Worm (Caenorhabditis elegans) whole organism, midembryonic: ENCODE data around the gene kqt-1.

Source experiments
- T22C8.4 ChIP-seq: fragments of 200-800 bp; sonication (Bioruptor generic); IDR thresholded peaks from 2 replicates; pipeline ENCODE4 v1.3.6; 2022; ENCODE audit warnings: missing genetic modification characterization, missing compliant biosample characterization
- cog-1 ChIP-seq: sonication (generic microtip); optimal IDR thresholded peaks from 2 replicates; lab custom pipeline; 2016; ENCODE audit warnings: missing genetic modification characterization, missing compliant biosample characterization
- flt-1 ChIP-seq: fragments of 200-800 bp; sonication (Bioruptor generic); IDR thresholded peaks from 2 replicates; pipeline ENCODE4 v1.3.6; 2022; ENCODE audit warnings: missing genetic modification characterization, missing compliant biosample characterization
- klf-2 ChIP-seq: fragments of 200-800 bp; sonication (Bioruptor generic); conservative IDR thresholded peaks from 2 replicates; pipeline ENCODE4 v1.3.6; 2022; ENCODE audit warnings: missing genetic modification reagents, missing genetic modification characterization, missing compliant biosample characterization
- med-1 ChIP-seq: sonication (generic microtip); optimal IDR thresholded peaks from 2 replicates; lab custom pipeline; 2017; ENCODE audit warnings: missing genetic modification characterization, mild to moderate bottlenecking, missing compliant biosample characterization, antibody characterized with exemption, missing genetic modification reagents; ENCODE audit not compliant: insufficient read depth
- ref-1 ChIP-seq: fragments of 200-800 bp; sonication (Bioruptor generic); conservative IDR thresholded peaks from 2 replicates; pipeline ENCODE4 v1.3.6; 2022; ENCODE audit warnings: missing genetic modification reagents, missing genetic modification characterization, missing compliant biosample characterization
- tab-1 ChIP-seq: fragments of 200-800 bp; sonication (Bioruptor generic); IDR thresholded peaks from 2 replicates; pipeline ENCODE4 v1.3.6; 2022; ENCODE audit warnings: missing genetic modification characterization, missing compliant biosample characterization
- ztf-23 ChIP-seq: fragments of 200-800 bp; sonication (Bioruptor generic); IDR thresholded peaks from 2 replicates; pipeline ENCODE4 v1.3.6; 2022; ENCODE audit warnings: missing genetic modification reagents, missing genetic modification characterization, missing compliant biosample characterization
- ztf-29 ChIP-seq: fragments of 200-800 bp; sonication (Bioruptor generic); IDR thresholded peaks from 2 replicates; pipeline ENCODE4 v1.3.6; 2022; ENCODE audit warnings: missing genetic modification reagents, missing genetic modification characterization, missing compliant biosample characterization

The kqt-1 gene

ce11 chrX:6618712-6619111, at the start of gene kqt-1:
Gene kqt-1, plus strand, starts transcription at chrX:6619012.
- TF ChIP-seq ztf-23 (GFP tag; lab: Robert Waterston, UW) (no peak), flt-1 (no peak), med-1 (GFP tag; lab: Kevin White, UChicago) (no peak), klf-2 (GFP tag; lab: Robert Waterston, UW) (no peak), T22C8.4 (no peak), tab-1 (GFP tag; lab: Robert Waterston, UW) (no peak), cog-1 (tag; lab: Kevin White, UChicago) (no peak), ztf-29 (GFP tag; lab: Robert Waterston, UW) (no peak), ref-1 (no peak)

ce11 chrX:6569624-6570023, 49.2 kb upstream of the kqt-1 start, which contains the start of gene dop-3:
Gene dop-3, minus strand, starts transcription at chrX:6569724.
- TF ChIP-seq cog-1 (tag; lab: Kevin White, UChicago): no peak
- TF ChIP-seq ref-1: no peak
- TF ChIP-seq ztf-29 (GFP tag; lab: Robert Waterston, UW): no peak
- no peak for TF ChIP-seq klf-2 (GFP tag; lab: Robert Waterston, UW)
- no peak for TF ChIP-seq ztf-23 (GFP tag; lab: Robert Waterston, UW)
- TF ChIP-seq T22C8.4: no peak
- no peak for TF ChIP-seq med-1 (GFP tag; lab: Kevin White, UChicago)
- no peak for TF ChIP-seq tab-1 (GFP tag; lab: Robert Waterston, UW)
- no peak for TF ChIP-seq flt-1

- TF ChIP-seq tab-1 (GFP tag; lab: Robert Waterston, UW) (no peak), ztf-29 (GFP tag; lab: Robert Waterston, UW) (no peak), med-1 (GFP tag; lab: Kevin White, UChicago) (no peak), cog-1 (tag; lab: Kevin White, UChicago) (no peak), klf-2 (GFP tag; lab: Robert Waterston, UW) (no peak), flt-1 (no peak), ref-1 (no peak), ztf-23 (GFP tag; lab: Robert Waterston, UW) (no peak), T22C8.4 (no peak)
Observed at ce11 chrX:6572987-6573386, 45.8 kb upstream of the kqt-1 start.

- no peak for TF ChIP-seq flt-1
- no peak for TF ChIP-seq cog-1 (tag; lab: Kevin White, UChicago)
- no peak for TF ChIP-seq klf-2 (GFP tag; lab: Robert Waterston, UW)
- TF ChIP-seq ref-1: no peak
- TF ChIP-seq T22C8.4: no peak
- no peak for TF ChIP-seq ztf-23 (GFP tag; lab: Robert Waterston, UW)
- no peak for TF ChIP-seq tab-1 (GFP tag; lab: Robert Waterston, UW)
- no peak for TF ChIP-seq ztf-29 (GFP tag; lab: Robert Waterston, UW)
- no peak for TF ChIP-seq med-1 (GFP tag; lab: Kevin White, UChicago)
Observed at ce11 chrX:6575992-6576391, 42.8 kb upstream of the kqt-1 start.

ce11 chrX:6583385-6583784, 35.4 kb upstream of the kqt-1 start:
- TF ChIP-seq ztf-29 (GFP tag; lab: Robert Waterston, UW): no peak
- no peak for TF ChIP-seq tab-1 (GFP tag; lab: Robert Waterston, UW)
- no peak for TF ChIP-seq T22C8.4
- no peak for TF ChIP-seq ztf-23 (GFP tag; lab: Robert Waterston, UW)
- TF ChIP-seq cog-1 (tag; lab: Kevin White, UChicago): no peak
- TF ChIP-seq med-1 (GFP tag; lab: Kevin White, UChicago): no peak
- no peak for TF ChIP-seq klf-2 (GFP tag; lab: Robert Waterston, UW)
- no peak for TF ChIP-seq flt-1

- no peak for TF ChIP-seq med-1 (GFP tag; lab: Kevin White, UChicago)
- no peak for TF ChIP-seq klf-2 (GFP tag; lab: Robert Waterston, UW)
- TF ChIP-seq tab-1 (GFP tag; lab: Robert Waterston, UW): no peak
- no peak for TF ChIP-seq ztf-23 (GFP tag; lab: Robert Waterston, UW)
- TF ChIP-seq ztf-29 (GFP tag; lab: Robert Waterston, UW): no peak
- TF ChIP-seq cog-1 (tag; lab: Kevin White, UChicago): no peak
- TF ChIP-seq T22C8.4: no peak
Observed at ce11 chrX:6588495-6588894, 30.3 kb upstream of the kqt-1 start, which contains the start of gene fbxl-4. Gene fbxl-4, plus strand, starts transcription at chrX:6588795.

- TF ChIP-seq T22C8.4 (no peak), ref-1 (no peak), klf-2 (GFP tag; lab: Robert Waterston, UW) (no peak), med-1 (GFP tag; lab: Kevin White, UChicago) (no peak), ztf-23 (GFP tag; lab: Robert Waterston, UW) (no peak), flt-1 (no peak), tab-1 (GFP tag; lab: Robert Waterston, UW) (no peak), cog-1 (tag; lab: Kevin White, UChicago) (no peak), ztf-29 (GFP tag; lab: Robert Waterston, UW) (no peak)
Observed at ce11 chrX:6591674-6592073, 27.1 kb upstream of the kqt-1 start.

- TF ChIP-seq klf-2 (GFP tag; lab: Robert Waterston, UW): peak; percentile 94
- peak; percentile 85 for TF ChIP-seq med-1 (GFP tag; lab: Kevin White, UChicago)
- TF ChIP-seq cog-1 (tag; lab: Kevin White, UChicago): peak; percentile 65
- TF ChIP-seq ref-1: peak; percentile 88
- TF ChIP-seq ztf-23 (GFP tag; lab: Robert Waterston, UW): peak; percentile 96
- peak; percentile 97 for TF ChIP-seq flt-1
- peak; percentile 96 for TF ChIP-seq tab-1 (GFP tag; lab: Robert Waterston, UW)
- TF ChIP-seq T22C8.4: peak; percentile 93
- TF ChIP-seq ztf-29 (GFP tag; lab: Robert Waterston, UW): peak; percentile 93
Observed at ce11 chrX:6593178-6593786, 25.5 kb upstream of the kqt-1 start.

- no peak for TF ChIP-seq T22C8.4
- TF ChIP-seq cog-1 (tag; lab: Kevin White, UChicago): no peak
- no peak for TF ChIP-seq flt-1
- TF ChIP-seq ref-1: no peak
- no peak for TF ChIP-seq tab-1 (GFP tag; lab: Robert Waterston, UW)
- TF ChIP-seq klf-2 (GFP tag; lab: Robert Waterston, UW): no peak
- TF ChIP-seq ztf-23 (GFP tag; lab: Robert Waterston, UW): no peak
- TF ChIP-seq med-1 (GFP tag; lab: Kevin White, UChicago): no peak
- no peak for TF ChIP-seq ztf-29 (GFP tag; lab: Robert Waterston, UW)
Observed at ce11 chrX:6597089-6597488, 21.7 kb upstream of the kqt-1 start, which contains the start of gene ttr-6. Gene ttr-6, minus strand, starts transcription at chrX:6597121.
